Fruit fly (Drosophila melanogaster): ENCODE results near the gene CG32650.

DNA sequence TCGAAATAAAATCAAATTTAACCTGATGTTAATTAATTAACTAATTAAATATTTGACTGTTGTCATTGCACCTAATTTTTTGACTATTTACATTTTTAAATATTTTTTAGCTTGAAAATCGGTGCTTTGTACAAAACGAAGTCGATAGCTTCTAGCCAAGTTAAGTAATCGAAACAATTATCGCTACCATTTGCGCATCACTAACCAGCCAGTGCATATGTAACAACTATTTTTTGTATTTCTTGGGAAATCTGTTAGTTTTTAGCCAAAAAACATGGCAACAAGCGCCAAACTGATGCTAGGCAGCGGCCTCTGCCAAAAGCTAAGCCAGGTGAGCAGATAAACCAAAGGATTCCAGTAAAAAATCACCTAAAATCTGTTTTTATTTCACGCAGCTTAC lies 8.4 kb upstream of the CG32650 start, which contains the start of gene mRpL49:
- TF ChIP-seq CG34367 (tag; optimal IDR thresholded peaks at IDR 0.05) (no peak), CG14655 (GFP tag; optimal IDR thresholded peaks at IDR 0.05) (no peak), Pif1B (GFP tag; optimal IDR thresholded peaks at IDR 0.05) (no peak), Ets98B (GFP tag; IDR thresholded peaks at IDR 0.05) (no peak)
